Fruit fly (Drosophila melanogaster): ENCODE measurements around the gene CG33783.

CG33783 gene

dm6 chr3R:10106796-10107195 is 40.2 kb downstream of the CG33783 start:
- TF ChIP-seq usp (GFP tag; optimal IDR thresholded peaks at IDR 0.05): no peak
- TF ChIP-seq Hnf4 (GFP tag; optimal IDR thresholded peaks at IDR 0.05): no peak
- TF ChIP-seq foxo (GFP tag; optimal IDR thresholded peaks at IDR 0.05): no peak
- no peak for TF ChIP-seq sv (GFP tag; optimal IDR thresholded peaks at IDR 0.05)
- no peak for TF ChIP-seq sage (GFP tag; optimal IDR thresholded peaks at IDR 0.05)
- TF ChIP-seq Mio (GFP tag; optimal IDR thresholded peaks at IDR 0.05): no peak
- TF ChIP-seq Myc (optimal IDR thresholded peaks at IDR 0.05): no peak
- no peak for TF ChIP-seq CrebA (GFP tag; optimal IDR thresholded peaks at IDR 0.05; ENCODE audit: borderline replicate concordance)
- TF ChIP-seq br (GFP tag; optimal IDR thresholded peaks at IDR 0.05): no peak
- no peak for TF ChIP-seq dl (GFP tag; optimal IDR thresholded peaks at IDR 0.05; ENCODE audit: insufficient read depth in 1 of 2, partially characterized antibody in 2 of 2)
- TF ChIP-seq CG9705 (GFP tag; optimal IDR thresholded peaks at IDR 0.05): no peak
- TF ChIP-seq Hr83 (GFP tag; optimal IDR thresholded peaks at IDR 0.05; ENCODE audit: poor library complexity, severe bottlenecking): no peak
- TF ChIP-seq OdsH (GFP tag; optimal IDR thresholded peaks at IDR 0.05): no peak
- TF ChIP-seq dsf (GFP tag; optimal IDR thresholded peaks at IDR 0.05; ENCODE audit: borderline replicate concordance): no peak
- TF ChIP-seq psq (GFP tag; optimal IDR thresholded peaks at IDR 0.05): no peak
- no peak for TF ChIP-seq GATAd (GFP tag; optimal IDR thresholded peaks at IDR 0.05)

- TF ChIP-seq N (GFP tag; optimal IDR thresholded peaks at IDR 0.05) (peak; percentile 58), lola (GFP tag; optimal IDR thresholded peaks at IDR 0.05) (no peak), dl (GFP tag; optimal IDR thresholded peaks at IDR 0.05; ENCODE audit: insufficient read depth in 1 of 2, partially characterized antibody in 2 of 2) (no peak)
Measured at dm6 chr3R:10108289-10108928, 41.8 kb downstream of the CG33783 start.

- TF ChIP-seq Dif (GFP tag; optimal IDR thresholded peaks at IDR 0.05; ENCODE audit: partially characterized antibody): peak; percentile 91
- no peak for TF ChIP-seq Myc (optimal IDR thresholded peaks at IDR 0.05)
- peak in 1 of 2 experiments; percentile 79 for TF ChIP-seq dl (GFP tag; optimal IDR thresholded peaks at IDR 0.05; ENCODE audit: insufficient read depth in 1 of 2, partially characterized antibody in 2 of 2)
- TF ChIP-seq N (GFP tag; optimal IDR thresholded peaks at IDR 0.05): peak; percentile 80
- TF ChIP-seq Mio (GFP tag; optimal IDR thresholded peaks at IDR 0.05): no peak
Measured at dm6 chr3R:10109212-10109880, 42.8 kb downstream of the CG33783 start.

dm6 chr3R:10109938-10110337 is 43.4 kb downstream of the CG33783 start, which contains the start of gene Fmr1:
Gene Fmr1, minus strand, starts transcription at chr3R:10110121.
- TF ChIP-seq pan (optimal IDR thresholded peaks at IDR 0.05): no peak
- TF ChIP-seq CG9705 (GFP tag; optimal IDR thresholded peaks at IDR 0.05): peak; percentile 31
- TF ChIP-seq h (GFP tag; optimal IDR thresholded peaks at IDR 0.05): peak; percentile 60
- TF ChIP-seq br (GFP tag; optimal IDR thresholded peaks at IDR 0.05): peak; percentile 40
- no peak for TF ChIP-seq Sp1 (GFP tag; optimal IDR thresholded peaks at IDR 0.05)
- TF ChIP-seq rgr (GFP tag; optimal IDR thresholded peaks at IDR 0.05): peak; percentile 29
- no peak for TF ChIP-seq Dfd (GFP tag; optimal IDR thresholded peaks at IDR 0.05)
- peak; percentile 11 for TF ChIP-seq OdsH (GFP tag; optimal IDR thresholded peaks at IDR 0.05)
- TF ChIP-seq Hnf4 (GFP tag; optimal IDR thresholded peaks at IDR 0.05): no peak
- TF ChIP-seq psq (GFP tag; optimal IDR thresholded peaks at IDR 0.05): peak; percentile 97
- TF ChIP-seq fru (GFP tag; optimal IDR thresholded peaks at IDR 0.05): peak; percentile 59
- TF ChIP-seq Rel (GFP tag; optimal IDR thresholded peaks at IDR 0.05): no peak
- peak; percentile 12 for TF ChIP-seq Rel (tag; optimal IDR thresholded peaks at IDR 0.05)
- TF ChIP-seq GATAd (GFP tag; optimal IDR thresholded peaks at IDR 0.05): peak; percentile 77
- peak; percentile 50 for TF ChIP-seq HLH106 (tag; optimal IDR thresholded peaks at IDR 0.05)
- peak; percentile 26 for TF ChIP-seq ey (GFP tag; optimal IDR thresholded peaks at IDR 0.05)
- TF ChIP-seq Myc (optimal IDR thresholded peaks at IDR 0.05): peak; percentile 37
- peak in 1 of 2 experiments; percentile 57 for TF ChIP-seq foxo (GFP tag; optimal IDR thresholded peaks at IDR 0.05)

- TF ChIP-seq Jra (GFP tag; optimal IDR thresholded peaks at IDR 0.05) (no peak), sv (GFP tag; optimal IDR thresholded peaks at IDR 0.05) (no peak), rgr (GFP tag; optimal IDR thresholded peaks at IDR 0.05) (no peak), Dif (GFP tag; optimal IDR thresholded peaks at IDR 0.05; ENCODE audit: partially characterized antibody) (no peak), lola (GFP tag; optimal IDR thresholded peaks at IDR 0.05) (no peak), Dfd (GFP tag; optimal IDR thresholded peaks at IDR 0.05) (no peak)
Measured at dm6 chr3R:10111150-10111814, 44.7 kb downstream of the CG33783 start.

Data from whole organism, wandering third instar larva.